Worm (Caenorhabditis elegans): ENCODE data around the gene igeg-2.

igeg-2 gene

DNA sequence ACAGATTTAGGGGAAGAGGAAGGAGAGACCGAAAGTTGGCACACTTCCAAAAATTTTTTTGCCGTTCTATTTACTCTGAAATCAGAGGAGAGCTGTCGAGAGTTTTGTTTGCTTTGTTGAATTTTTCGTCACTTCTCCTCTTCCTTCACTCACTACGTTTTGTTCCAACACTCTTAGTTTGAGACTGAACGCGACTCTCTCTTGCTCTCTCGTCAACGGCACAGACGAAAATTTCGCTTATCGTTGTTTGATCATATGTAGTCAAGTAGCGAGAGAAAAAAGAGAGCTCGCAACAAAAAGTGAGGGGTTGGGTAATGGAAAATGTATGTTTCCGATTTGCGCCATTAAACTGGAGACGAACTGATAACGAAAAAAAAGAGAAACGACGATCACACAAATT, 36.2 kb upstream of the igeg-2 start:
- TF ChIP-seq F13H6.1 (tag; optimal IDR thresholded peaks at IDR 0.05) (peak; percentile 72), mab-5 (tag; optimal IDR thresholded peaks at IDR 0.05) (no peak), fos-1 (tag; optimal IDR thresholded peaks at IDR 0.05) (peak; percentile 65), egl-27 (tag; optimal IDR thresholded peaks at IDR 0.05) (peak; percentile 18), nhr-129 (tag; optimal IDR thresholded peaks at IDR 0.05) (peak; percentile 59), crh-2 (tag; optimal IDR thresholded peaks at IDR 0.05) (peak; percentile 65), mdl-1 (tag; optimal IDR thresholded peaks at IDR 0.05) (peak in 1 of 2 experiments; percentile 67), unc-62 (GFP tag; optimal IDR thresholded peaks at IDR 0.05) (no peak), ztf-11 (tag; optimal IDR thresholded peaks at IDR 0.05) (no peak), nhr-12 (tag; optimal IDR thresholded peaks at IDR 0.05) (no peak), ama-1 (optimal IDR thresholded peaks at IDR 0.05) (no peak), sma-9 (GFP tag; optimal IDR thresholded peaks at IDR 0.05) (peak; percentile 40), sma-9 (tag; optimal IDR thresholded peaks at IDR 0.05) (no peak), nhr-21 (tag; optimal IDR thresholded peaks at IDR 0.05) (no peak), gmeb-1 (tag; optimal IDR thresholded peaks at IDR 0.05) (peak; percentile 24), unc-55 (GFP tag; optimal IDR thresholded peaks at IDR 0.05) (peak; percentile 23), nhr-77 (tag; optimal IDR thresholded peaks at IDR 0.05) (no peak), nhr-23 (tag; optimal IDR thresholded peaks at IDR 0.05) (no peak), dmd-4 (tag; optimal IDR thresholded peaks at IDR 0.05) (no peak), lin-13 (GFP tag; optimal IDR thresholded peaks at IDR 0.05) (no peak)

ce11 chrX:11482134-11482533, 35.7 kb upstream of the igeg-2 start:
- TF ChIP-seq nhr-21 (tag; optimal IDR thresholded peaks at IDR 0.05) (peak; percentile 37), fos-1 (tag; optimal IDR thresholded peaks at IDR 0.05) (no peak), dmd-4 (tag; optimal IDR thresholded peaks at IDR 0.05) (no peak), nhr-12 (tag; optimal IDR thresholded peaks at IDR 0.05) (no peak), sem-4 (tag; optimal IDR thresholded peaks at IDR 0.05) (peak; percentile 52), alr-1 (tag; optimal IDR thresholded peaks at IDR 0.05) (no peak)

DNA sequence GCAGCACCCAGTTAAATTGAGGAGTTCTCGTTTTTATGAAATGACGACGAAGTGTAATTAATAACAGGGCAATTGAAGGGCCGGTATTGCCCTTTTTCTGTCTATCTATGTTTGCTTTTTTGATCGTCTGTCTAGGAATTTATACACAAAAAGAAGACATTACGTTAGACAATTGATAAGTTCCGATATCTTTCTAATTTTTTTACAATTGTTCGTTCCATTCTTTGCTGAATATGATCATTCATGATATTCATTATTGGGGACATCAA, 35.3 kb upstream of the igeg-2 start:
- peak; percentile 17 for TF ChIP-seq fos-1 (tag; optimal IDR thresholded peaks at IDR 0.05)
- peak; percentile 7 for TF ChIP-seq nhr-25 (tag; optimal IDR thresholded peaks at IDR 0.05)
- no peak for TF ChIP-seq zag-1 (tag; optimal IDR thresholded peaks at IDR 0.05)
- TF ChIP-seq sma-9 (GFP tag; optimal IDR thresholded peaks at IDR 0.05) = peak; percentile 76
- TF ChIP-seq sma-9 (tag; optimal IDR thresholded peaks at IDR 0.05) = no peak
- TF ChIP-seq ceh-16 (tag; optimal IDR thresholded peaks at IDR 0.05) = no peak
- TF ChIP-seq nhr-129 (tag; optimal IDR thresholded peaks at IDR 0.05) = no peak
- peak; percentile 36 for TF ChIP-seq blmp-1 (tag; optimal IDR thresholded peaks at IDR 0.05; ENCODE audit: insufficient read depth)

- no peak for TF ChIP-seq nhr-77 (tag; optimal IDR thresholded peaks at IDR 0.05)
- TF ChIP-seq ZK546.5 (tag; optimal IDR thresholded peaks at IDR 0.05) = no peak
- no peak for TF ChIP-seq nhr-12 (tag; optimal IDR thresholded peaks at IDR 0.05)
- TF ChIP-seq ama-1 (optimal IDR thresholded peaks at IDR 0.05) = peak; percentile 44
- no peak for TF ChIP-seq R02D3.7 (tag; optimal IDR thresholded peaks at IDR 0.05)
- TF ChIP-seq aly-2 (tag; optimal IDR thresholded peaks at IDR 0.05) = no peak
- TF ChIP-seq mab-5 (tag; optimal IDR thresholded peaks at IDR 0.05) = no peak
- TF ChIP-seq crh-2 (tag; optimal IDR thresholded peaks at IDR 0.05) = peak; percentile 33
- peak; percentile 1 for TF ChIP-seq nhr-129 (tag; optimal IDR thresholded peaks at IDR 0.05)
- peak; percentile 21 for TF ChIP-seq ztf-4 (tag; optimal IDR thresholded peaks at IDR 0.05)
- TF ChIP-seq F13H6.1 (tag; optimal IDR thresholded peaks at IDR 0.05) = peak; percentile 4
- TF ChIP-seq unc-55 (GFP tag; optimal IDR thresholded peaks at IDR 0.05) = no peak
- peak; percentile 87 for TF ChIP-seq fos-1 (tag; optimal IDR thresholded peaks at IDR 0.05)
- TF ChIP-seq ceh-82 (tag; optimal IDR thresholded peaks at IDR 0.05) = no peak
- peak; percentile 6 for TF ChIP-seq C34F6.9 (tag; optimal IDR thresholded peaks at IDR 0.05)
- no peak for TF ChIP-seq alr-1 (tag; optimal IDR thresholded peaks at IDR 0.05)
Measured at ce11 chrX:11480990-11481824, 34.8 kb upstream of the igeg-2 start.

- TF ChIP-seq ztf-1 (GFP tag; conservative IDR thresholded peaks at IDR 0.05) (no peak), unc-39 (tag; optimal IDR thresholded peaks at IDR 0.05) (no peak), sem-4 (tag; optimal IDR thresholded peaks at IDR 0.05) (no peak), lin-11 (tag; optimal IDR thresholded peaks at IDR 0.05) (no peak), C34F6.9 (tag; optimal IDR thresholded peaks at IDR 0.05) (no peak), unc-55 (GFP tag; optimal IDR thresholded peaks at IDR 0.05) (no peak), sma-9 (GFP tag; optimal IDR thresholded peaks at IDR 0.05) (no peak), sma-9 (tag; optimal IDR thresholded peaks at IDR 0.05) (no peak), R02D3.7 (tag; optimal IDR thresholded peaks at IDR 0.05) (no peak), lin-39 (tag; optimal IDR thresholded peaks at IDR 0.05) (no peak), egl-27 (tag; optimal IDR thresholded peaks at IDR 0.05) (no peak), peb-1 (tag; optimal IDR thresholded peaks at IDR 0.05) (no peak), nhr-6 (tag; optimal IDR thresholded peaks at IDR 0.05) (no peak), nhr-10 (tag; optimal IDR thresholded peaks at IDR 0.05) (no peak)
Measured at ce11 chrX:11480032-11480431, 33.6 kb upstream of the igeg-2 start.

All from whole organism, L2 larva.